Worm (Caenorhabditis elegans): Measurements from ENCODE around the gene srx-117.

DNA sequence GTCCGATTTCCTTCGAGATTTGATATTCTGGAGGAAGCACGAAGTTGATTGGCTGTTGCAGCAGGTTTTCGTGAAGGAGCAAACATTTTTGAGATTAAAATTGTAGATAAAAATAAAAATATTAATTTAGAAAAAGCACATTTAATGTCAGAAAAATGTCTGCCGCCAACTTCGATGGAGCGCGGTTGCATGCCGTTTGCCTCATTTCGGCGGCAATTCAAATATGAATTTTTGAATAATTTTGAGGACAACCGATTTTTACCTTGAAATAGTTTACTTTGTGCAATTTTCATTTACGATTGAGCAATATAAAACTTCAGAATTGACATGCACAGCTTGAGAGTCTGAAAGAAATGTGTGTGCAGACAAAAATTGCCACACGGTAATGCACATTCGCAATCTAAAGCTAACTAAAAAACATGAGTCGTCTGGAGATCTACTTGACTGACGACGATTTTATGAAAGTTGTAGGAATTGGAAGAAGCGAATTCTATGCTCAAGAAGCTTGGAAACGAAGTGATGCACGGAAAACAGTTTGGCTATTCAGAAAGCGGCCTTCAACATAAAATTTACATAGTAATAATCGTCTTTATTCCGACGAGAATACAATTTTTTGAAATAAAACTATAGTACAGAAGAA, 47.8 kb upstream of the srx-117 start, which contains the start of gene zhit-1:
- TF ChIP-seq fkh-4 (tag; optimal IDR thresholded peaks at IDR 0.05; ENCODE audit: borderline replicate concordance), result no peak
- no peak for TF ChIP-seq sox-4 (tag; optimal IDR thresholded peaks at IDR 0.05)
- TF ChIP-seq ztf-4 (tag; optimal IDR thresholded peaks at IDR 0.05), result no peak
- no peak for TF ChIP-seq ces-1 (GFP tag; optimal IDR thresholded peaks at IDR 0.05)
- TF ChIP-seq nhr-47 (tag; optimal IDR thresholded peaks at IDR 0.05), result peak; percentile 52
- TF ChIP-seq zag-1 (tag; optimal IDR thresholded peaks at IDR 0.05), result no peak
- no peak for TF ChIP-seq nhr-237 (tag; optimal IDR thresholded peaks at IDR 0.05)
- TF ChIP-seq ama-1 (optimal IDR thresholded peaks at IDR 0.05), result no peak
- peak in 1 of 3 experiments; percentile 13 for TF ChIP-seq ceh-82 (tag; optimal IDR thresholded peaks at IDR 0.05)
- TF ChIP-seq mdl-1 (tag; optimal IDR thresholded peaks at IDR 0.05), result no peak
- no peak for TF ChIP-seq fkh-10 (GFP tag; optimal IDR thresholded peaks at IDR 0.05)
- TF ChIP-seq lin-35 (GFP tag; optimal IDR thresholded peaks at IDR 0.05), result peak; percentile 94 to 97
- no peak for TF ChIP-seq unc-86 (tag; optimal IDR thresholded peaks at IDR 0.05)
